Worm (Caenorhabditis elegans): ENCODE results near the gene spr-1.

spr-1 gene

DNA sequence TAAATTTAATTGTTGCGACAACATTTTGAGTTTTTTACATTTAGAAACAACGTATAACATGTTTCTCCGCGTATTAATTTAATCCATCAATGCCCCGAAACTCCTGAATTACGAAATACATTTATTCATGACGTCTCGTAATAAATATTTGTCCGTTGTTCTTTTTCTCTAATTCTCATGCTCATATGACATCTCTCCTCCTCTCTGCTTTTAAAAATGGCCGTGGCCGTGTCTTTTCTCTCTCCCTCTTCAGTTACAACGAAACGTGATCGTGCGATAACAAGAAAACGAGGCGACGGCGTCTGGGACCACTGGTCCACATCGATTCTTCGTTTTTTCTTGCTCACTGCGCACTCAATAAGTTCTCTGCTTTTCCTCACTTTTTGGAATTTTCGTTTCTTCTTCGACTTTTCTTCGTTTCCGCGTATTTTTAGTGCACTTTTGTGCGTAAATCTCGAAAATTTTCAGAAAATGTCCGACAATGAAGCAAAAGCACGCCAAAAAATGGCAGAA lies 1.1 kb upstream of the spr-1 start, which contains the start of gene snap-1 (continued):
- no peak for TF ChIP-seq dpff-1 (tag; optimal IDR thresholded peaks at IDR 0.05)
- TF ChIP-seq ztf-18 (tag; optimal IDR thresholded peaks at IDR 0.05): no peak
- TF ChIP-seq F10E7.11 (tag; optimal IDR thresholded peaks at IDR 0.05): no peak
- peak; percentile 17 for TF ChIP-seq lin-54 (GFP tag; optimal IDR thresholded peaks at IDR 0.05)
- TF ChIP-seq xnd-1 (tag; optimal IDR thresholded peaks at IDR 0.05): no peak
- no peak for TF ChIP-seq hlh-12 (tag; optimal IDR thresholded peaks at IDR 0.05)
- no peak for TF ChIP-seq ceh-79 (tag; optimal IDR thresholded peaks at IDR 0.05)
- TF ChIP-seq T26A5.8 (tag; optimal IDR thresholded peaks at IDR 0.05): no peak
- no peak for TF ChIP-seq sea-2 (GFP tag; IDR thresholded peaks at IDR 0.05)
- TF ChIP-seq mes-4 (tag; optimal IDR thresholded peaks at IDR 0.05): no peak
- TF ChIP-seq F57A8.1 (GFP tag; optimal IDR thresholded peaks at IDR 0.05): no peak
- TF ChIP-seq F37B4.10 (GFP tag; IDR thresholded peaks at IDR 0.05): no peak
- TF ChIP-seq gei-17 (GFP tag; optimal IDR thresholded peaks at IDR 0.05): no peak
- TF ChIP-seq B0261.1 (tag; optimal IDR thresholded peaks at IDR 0.05): no peak
- TF ChIP-seq athp-1 (tag; optimal IDR thresholded peaks at IDR 0.05): no peak
- no peak for TF ChIP-seq hlh-26 (GFP tag; conservative IDR thresholded peaks at IDR 0.05)
- TF ChIP-seq efl-1 (GFP tag; optimal IDR thresholded peaks at IDR 0.05): no peak
- TF ChIP-seq T07F8.4 (tag; optimal IDR thresholded peaks at IDR 0.05): no peak
- no peak for TF ChIP-seq B0035.1 (tag; optimal IDR thresholded peaks at IDR 0.05)
- no peak for TF ChIP-seq attf-3 (GFP tag; conservative IDR thresholded peaks at IDR 0.05)
- TF ChIP-seq dox-1 (GFP tag; IDR thresholded peaks at IDR 0.05): peak; percentile 51; the same call in 1 of the 2 replicates
- no peak for TF ChIP-seq lir-1 (GFP tag; conservative IDR thresholded peaks at IDR 0.05)
- no peak for TF ChIP-seq lsl-1 (GFP tag; optimal IDR thresholded peaks at IDR 0.05)
- TF ChIP-seq tlf-1 (GFP tag; optimal IDR thresholded peaks at IDR 0.05): no peak
- no peak for TF ChIP-seq rpc-1 (optimal IDR thresholded peaks at IDR 0.05)
- no peak for TF ChIP-seq rpc-1 (tag; optimal IDR thresholded peaks at IDR 0.05)
- no peak for TF ChIP-seq Y95B8A.8 (GFP tag; IDR thresholded peaks at IDR 0.05)
- TF ChIP-seq F57C9.4 (tag; optimal IDR thresholded peaks at IDR 0.05): no peak
- TF ChIP-seq zim-3 (tag; optimal IDR thresholded peaks at IDR 0.05): no peak
- TF ChIP-seq madf-10 (tag; optimal IDR thresholded peaks at IDR 0.05): no peak
- no peak for TF ChIP-seq D2030.7 (GFP tag; IDR thresholded peaks at IDR 0.05)
- TF ChIP-seq B0019.2 (GFP tag; conservative IDR thresholded peaks at IDR 0.05): no peak
- no peak for TF ChIP-seq F55B11.4 (tag; optimal IDR thresholded peaks at IDR 0.05; ENCODE audit: borderline replicate concordance, insufficient read depth)
- TF ChIP-seq F22D6.2 (tag; optimal IDR thresholded peaks at IDR 0.05): no peak
- TF ChIP-seq ZK185.1 (tag; optimal IDR thresholded peaks at IDR 0.05; ENCODE audit: poor library complexity, severe bottlenecking): no peak
- peak; percentile 90 for TF ChIP-seq cebp-1 (GFP tag; IDR thresholded peaks at IDR 0.05)
- peak; percentile 95 for TF ChIP-seq cebp-1 (tag; optimal IDR thresholded peaks at IDR 0.05)
- TF ChIP-seq akir-1 (GFP tag; optimal IDR thresholded peaks at IDR 0.05): no peak
- TF ChIP-seq ztf-28 (GFP tag; IDR thresholded peaks at IDR 0.05): no peak
- TF ChIP-seq snpc-1.1 (tag; optimal IDR thresholded peaks at IDR 0.05; ENCODE audit: insufficient read depth): no peak
- TF ChIP-seq hrde-1 (tag; optimal IDR thresholded peaks at IDR 0.05; ENCODE audit: borderline replicate concordance): no peak
- no peak for TF ChIP-seq Y56A3A.18 (GFP tag; IDR thresholded peaks at IDR 0.05)
- TF ChIP-seq Y79H2A.3 (GFP tag; conservative IDR thresholded peaks at IDR 0.05): no peak
- no peak for TF ChIP-seq ceh-58 (GFP tag; IDR thresholded peaks at IDR 0.05)
- TF ChIP-seq lin-40 (tag; optimal IDR thresholded peaks at IDR 0.05): no peak
- no peak; the same call in 1 of the 2 replicates for TF ChIP-seq hsf-1 (GFP tag; IDR thresholded peaks at IDR 0.05)
- no peak for TF ChIP-seq snpc-3.4 (tag; optimal IDR thresholded peaks at IDR 0.05)
- no peak for TF ChIP-seq ekl-4 (GFP tag; IDR thresholded peaks at IDR 0.05)
- peak; percentile 3 for TF ChIP-seq tbp1 (GFP tag; optimal IDR thresholded peaks at IDR 0.05)
- TF ChIP-seq nfya-2 (GFP tag; IDR thresholded peaks at IDR 0.05): no peak
